Worm (Caenorhabditis elegans) whole organism, L1 larva: ENCODE results near the gene ape-1.

ENCODE experiments used
- C34B4.2 ChIP-seq: sonication (generic microtip); optimal IDR thresholded peaks from 2 replicates; lab custom pipeline; 2017; ENCODE audit warnings: mild to moderate bottlenecking, missing genetic modification characterization, missing compliant biosample characterization
- ama-1 ChIP-seq: fragments of 150-350 bp; optimal IDR thresholded peaks from 2 replicates; lab custom pipeline; 2014
- blmp-1 ChIP-seq: fragments of 150-350 bp; optimal IDR thresholded peaks from 2 replicates; lab custom pipeline; 2014; ENCODE audit warnings: missing biosample characterization, missing genetic modification characterization
- ceh-82 ChIP-seq, 3 experiments: fragments of 150-350 bp in 1 of 3; sonication (generic microtip) in 2 of 3; optimal IDR thresholded peaks; 2 replicates each; lab custom pipeline; 2014 to 2017; ENCODE audit warnings: missing biosample characterization in 3 of 3, missing genetic modification characterization in 3 of 3
- ces-1 ChIP-seq: fragments of 150-350 bp; optimal IDR thresholded peaks from 2 replicates; lab custom pipeline; 2014; ENCODE audit warnings: missing biosample characterization, missing genetic modification reagents, missing genetic modification characterization
- efl-1 ChIP-seq, 4 experiments: fragments of 150-350 bp; optimal IDR thresholded peaks in 3 of 4; peaks in 1 of 4; 1 replicate in 1 of 4; 2 replicates in 3 of 4; lab custom pipeline; 2014; ENCODE audit warnings: missing biosample characterization in 2 of 4, missing genetic modification characterization in 2 of 4, missing genetic modification reagents in 2 of 4
- elt-3 ChIP-seq, 6 experiments: fragments of 150-350 bp in 1 of 6; sonication (generic microtip); optimal IDR thresholded peaks; 2 replicates each; lab custom pipeline; 2017 to 2018; ENCODE audit warnings: missing biosample characterization in 6 of 6, missing genetic modification characterization in 6 of 6, inconsistent platforms in 1 of 6
- fos-1 ChIP-seq: fragments of 150-350 bp; optimal IDR thresholded peaks from 2 replicates; lab custom pipeline; 2014; ENCODE audit warnings: missing biosample characterization, missing genetic modification characterization
- grh-1 ChIP-seq: fragments of 200-800 bp; sonication (Bioruptor generic); IDR thresholded peaks from 2 replicates; pipeline ENCODE4 v1.3.6; 2022; ENCODE audit warnings: missing genetic modification reagents, missing genetic modification characterization, missing compliant biosample characterization
- hlh-17 ChIP-seq: fragments of 200-800 bp; sonication (Bioruptor generic); optimal IDR thresholded peaks from 2 replicates; lab custom pipeline; 2018; ENCODE audit warnings: missing genetic modification characterization, mild to moderate bottlenecking, missing compliant biosample characterization, moderate library complexity, borderline replicate concordance
- hlh-4 ChIP-seq: sonication (generic microtip); optimal IDR thresholded peaks from 2 replicates; lab custom pipeline; 2016; ENCODE audit warnings: mild to moderate bottlenecking, missing genetic modification characterization, missing compliant biosample characterization
- hpl-2 ChIP-seq: fragments of 150-350 bp; optimal IDR thresholded peaks from 2 replicates; lab custom pipeline; 2014; ENCODE audit warnings: missing biosample characterization, missing genetic modification reagents, missing genetic modification characterization
- irx-1 ChIP-seq: sonication (generic microtip); optimal IDR thresholded peaks from 2 replicates; lab custom pipeline; 2016; ENCODE audit warnings: missing genetic modification characterization, missing compliant biosample characterization
- lin-13 ChIP-seq: fragments of 150-350 bp; optimal IDR thresholded peaks from 2 replicates; lab custom pipeline; 2014; ENCODE audit warnings: missing biosample characterization, missing genetic modification reagents, missing genetic modification characterization
- lin-14 ChIP-seq: fragments of 200-800 bp; sonication (Bioruptor generic); optimal IDR thresholded peaks from 2 replicates; lab custom pipeline; 2018; ENCODE audit warnings: mild to moderate bottlenecking, missing genetic modification characterization, moderate library complexity, missing compliant biosample characterization
- lin-15B ChIP-seq: fragments of 150-350 bp; sonication (generic microtip); optimal IDR thresholded peaks from 3 replicates; lab custom pipeline; 2014; ENCODE audit warnings: missing biosample characterization, missing genetic modification characterization
- lin-35 ChIP-seq, 2 experiments: fragments of 150-350 bp; optimal IDR thresholded peaks; 2 replicates each; lab custom pipeline; 2014; ENCODE audit warnings: missing biosample characterization in 2 of 2, missing genetic modification characterization in 2 of 2, missing genetic modification reagents in 2 of 2
- lir-3 ChIP-seq: sonication (generic microtip); optimal IDR thresholded peaks from 2 replicates; lab custom pipeline; 2016; ENCODE audit warnings: mild to moderate bottlenecking, missing genetic modification characterization, moderate library complexity, missing compliant biosample characterization; ENCODE audit not compliant: poor library complexity
- lsy-2 ChIP-seq, 2 experiments: fragments of 150-350 bp; optimal IDR thresholded peaks; 2 replicates each; lab custom pipeline; 2014; ENCODE audit warnings: missing biosample characterization in 2 of 2, missing genetic modification characterization in 2 of 2
- mdl-1 ChIP-seq, 2 experiments: fragments of 150-350 bp; optimal IDR thresholded peaks; 2 replicates each; lab custom pipeline; 2014 to 2017; ENCODE audit warnings: missing biosample characterization in 2 of 2, missing genetic modification characterization in 2 of 2, inconsistent platforms in 1 of 2
- mep-1 ChIP-seq: fragments of 150-350 bp; optimal IDR thresholded peaks from 2 replicates; lab custom pipeline; 2014; ENCODE audit warnings: missing biosample characterization, missing genetic modification characterization
- nhr-19 ChIP-seq: fragments of 200-800 bp; sonication (Bioruptor generic); conservative IDR thresholded peaks from 2 replicates; pipeline ENCODE4 v1.3.6; 2022; ENCODE audit warnings: missing genetic modification characterization, missing compliant biosample characterization
- nhr-20 ChIP-seq: sonication (generic microtip); optimal IDR thresholded peaks from 2 replicates; lab custom pipeline; 2016; ENCODE audit warnings: mild to moderate bottlenecking, missing genetic modification characterization, missing compliant biosample characterization
- nhr-47 ChIP-seq: sonication (generic microtip); optimal IDR thresholded peaks from 2 replicates; lab custom pipeline; 2016; ENCODE audit warnings: mild to moderate bottlenecking, missing genetic modification characterization, moderate library complexity, missing compliant biosample characterization
- nhr-71 ChIP-seq: sonication (generic microtip); optimal IDR thresholded peaks from 2 replicates; lab custom pipeline; 2016; ENCODE audit warnings: mild to moderate bottlenecking, missing genetic modification characterization, moderate library complexity, missing compliant biosample characterization
- nhr-76 ChIP-seq: sonication (generic microtip); optimal IDR thresholded peaks from 2 replicates; lab custom pipeline; 2017; ENCODE audit warnings: missing biosample characterization, missing genetic modification characterization
- nhr-77 ChIP-seq: fragments of 150-350 bp; optimal IDR thresholded peaks from 2 replicates; lab custom pipeline; 2014; ENCODE audit warnings: missing biosample characterization, missing genetic modification characterization
- nhr-85 ChIP-seq: sonication (generic microtip); peaks from one replicate; lab custom pipeline; 2016; ENCODE audit warnings: missing genetic modification characterization, inconsistent platforms, missing compliant biosample characterization
- nhr-90 ChIP-seq: sonication (generic microtip); optimal IDR thresholded peaks from 2 replicates; lab custom pipeline; 2016; ENCODE audit warnings: mild to moderate bottlenecking, missing genetic modification characterization, missing compliant biosample characterization; ENCODE audit not compliant: poor library complexity
- pag-3 ChIP-seq: sonication (generic microtip); optimal IDR thresholded peaks from 2 replicates; lab custom pipeline; 2017; ENCODE audit warnings: missing genetic modification characterization, mild to moderate bottlenecking, missing compliant biosample characterization, antibody characterized with exemption, borderline replicate concordance; ENCODE audit not compliant: insufficient read depth
- rnt-1 ChIP-seq: sonication (generic microtip); optimal IDR thresholded peaks from 2 replicates; lab custom pipeline; 2016; ENCODE audit warnings: mild to moderate bottlenecking, missing genetic modification characterization, moderate library complexity, missing compliant biosample characterization
- snu-23 ChIP-seq: sonication (generic microtip); optimal IDR thresholded peaks from 2 replicates; lab custom pipeline; 2016; ENCODE audit warnings: missing genetic modification characterization, missing compliant biosample characterization
- unc-130 ChIP-seq: fragments of 150-350 bp; optimal IDR thresholded peaks from 2 replicates; lab custom pipeline; 2017; ENCODE audit warnings: missing biosample characterization, missing genetic modification characterization, inconsistent platforms
- unc-62 ChIP-seq: fragments of 150-350 bp; optimal IDR thresholded peaks from 2 replicates; lab custom pipeline; 2014; ENCODE audit warnings: missing biosample characterization, missing genetic modification reagents, missing genetic modification characterization
- vab-15 ChIP-seq: sonication (generic microtip); optimal IDR thresholded peaks from 2 replicates; lab custom pipeline; 2017; ENCODE audit warnings: missing genotype, mild to moderate bottlenecking, missing genetic modification characterization, missing compliant biosample characterization
- xbp-1 ChIP-seq: sonication (generic microtip); optimal IDR thresholded peaks from 2 replicates; lab custom pipeline; 2016; ENCODE audit warnings: missing genetic modification characterization, missing compliant biosample characterization

The ape-1 gene

ce11 chrV:11674594-11675579 is 851 bp upstream of the ape-1 start (continued):
- TF ChIP-seq unc-62 (no peak), lin-15B (tag; lab: Kevin White, UChicago) (no peak), fos-1 (tag; lab: Kevin White, UChicago) (no peak), lin-35 (GFP tag; optimal IDR thresholded peaks at IDR 0.05; lab: Kevin White, UChicago) (no peak)

DNA sequence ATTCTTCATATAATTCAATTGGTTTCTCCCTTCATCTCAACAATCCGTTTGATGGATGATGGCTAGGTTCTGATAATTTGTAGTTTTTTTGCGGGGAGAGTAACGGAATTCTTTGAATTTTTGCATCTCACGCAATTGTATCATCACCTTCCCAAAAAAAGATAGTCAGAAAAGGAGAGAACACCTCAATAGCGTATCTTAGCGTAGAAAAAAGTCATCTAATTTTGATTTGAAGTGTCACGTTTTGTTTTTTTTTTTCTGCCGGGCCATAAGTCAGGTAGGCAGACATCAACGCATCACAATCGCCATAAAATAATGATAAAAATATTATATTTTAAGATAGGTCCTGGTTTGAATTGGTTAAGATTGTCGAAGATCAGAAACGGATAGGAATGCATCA is 760 bp downstream of the ape-1 start:
- TF ChIP-seq blmp-1 (tag; lab: Kevin White, UChicago) (peak; percentile 57), irx-1 (tag; lab: Kevin White, UChicago) (no peak), mdl-1 (tag; optimal IDR thresholded peaks at IDR 0.05; lab: Kevin White, UChicago) (peak in 1 of 2 experiments; percentile 4), elt-3 (tag; optimal IDR thresholded peaks at IDR 0.05; lab: Kevin White, UChicago) (peak in 2 of 6 experiments; percentile 20 to 52), nhr-85 (tag; lab: Kevin White, UChicago) (peak; percentile 78), snu-23 (GFP tag; lab: Kevin White, UChicago) (peak; percentile 2), lin-14 (peak; percentile 35), nhr-71 (peak; percentile 37), nhr-20 (tag; lab: Kevin White, UChicago) (peak; percentile 11), nhr-47 (tag; lab: Kevin White, UChicago) (no peak), efl-1 (optimal IDR thresholded peaks at IDR 0.05; lab: Kevin White, UChicago) (no peak), efl-1 (GFP tag; optimal IDR thresholded peaks at IDR 0.05 in 1 of 2; lab: Kevin White, UChicago) (peak in 1 of 2 experiments; percentile 9), nhr-76 (tag; lab: Kevin White, UChicago) (no peak), hlh-4 (no peak)
- TF ChIP-seq, all 84 proteins: peak for 9

- TF ChIP-seq nhr-77, result no peak
- TF ChIP-seq C34B4.2, result no peak
- no peak for TF ChIP-seq nhr-19 (GFP tag; lab: Robert Waterston, UW)
- TF ChIP-seq ces-1, result no peak
These were observed 1.3 kb downstream of the ape-1 start for ce11 chrV:11677030-11677429.

DNA sequence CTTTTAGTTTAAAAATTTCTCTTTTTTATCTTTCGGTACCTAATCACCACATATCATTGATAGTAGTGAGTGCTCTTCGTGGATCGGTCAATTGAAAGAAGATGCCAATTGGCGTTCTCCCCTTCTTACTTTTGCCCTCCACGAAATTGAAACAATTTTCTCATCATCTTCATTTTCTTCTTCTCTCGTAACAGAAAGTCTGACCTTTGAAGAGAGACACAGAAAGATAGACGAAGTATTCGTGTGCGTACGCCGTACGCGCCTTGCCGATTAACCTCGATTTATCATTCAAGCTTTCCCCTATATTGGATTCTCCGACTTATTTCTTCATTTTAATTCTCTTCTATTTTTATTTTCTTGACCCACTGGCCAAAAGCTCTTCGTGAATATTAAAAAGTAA is 1.8 kb downstream of the ape-1 start:
- TF ChIP-seq blmp-1 (tag; lab: Kevin White, UChicago) (peak; percentile 97), mep-1 (peak; percentile 38), xbp-1 (tag; lab: Kevin White, UChicago) (no peak), efl-1 (optimal IDR thresholded peaks at IDR 0.05; lab: Kevin White, UChicago) (no peak), efl-1 (GFP tag; optimal IDR thresholded peaks at IDR 0.05 in 1 of 2; lab: Kevin White, UChicago) (peak in 1 of 2 experiments; percentile 10), unc-130 (tag; lab: Kevin White, UChicago) (peak; percentile 52), vab-15 (tag; lab: Kevin White, UChicago) (no peak), lsy-2 (tag; optimal IDR thresholded peaks at IDR 0.05; lab: Kevin White, UChicago) (peak in 1 of 2 experiments; percentile 50), lin-13 (GFP tag; lab: Kevin White, UChicago) (no peak), hlh-17 (no peak), ceh-82 (tag; optimal IDR thresholded peaks at IDR 0.05; lab: Kevin White, UChicago) (no peak), elt-3 (tag; optimal IDR thresholded peaks at IDR 0.05; lab: Kevin White, UChicago) (peak in 1 of 6 experiments; percentile 70), hpl-2 (GFP tag; lab: Kevin White, UChicago) (no peak), pag-3 (tag; lab: Kevin White, UChicago) (peak; percentile 12), lin-15B (tag; lab: Kevin White, UChicago) (no peak), nhr-85 (tag; lab: Kevin White, UChicago) (peak; percentile 29), lir-3 (tag; lab: Kevin White, UChicago) (no peak), nhr-90 (tag; lab: Kevin White, UChicago) (no peak), snu-23 (GFP tag; lab: Kevin White, UChicago) (peak; percentile 25), rnt-1 (tag; lab: Kevin White, UChicago) (peak; percentile 55), grh-1 (GFP tag; lab: Robert Waterston, UW) (no peak), ama-1 (no peak), lin-35 (GFP tag; optimal IDR thresholded peaks at IDR 0.05; lab: Kevin White, UChicago) (no peak), lin-14 (peak; percentile 81), nhr-71 (peak; percentile 19)
